Worm (Caenorhabditis elegans): Measurements from ENCODE around the gene mop-25.2.

mop-25.2 gene

DNA sequence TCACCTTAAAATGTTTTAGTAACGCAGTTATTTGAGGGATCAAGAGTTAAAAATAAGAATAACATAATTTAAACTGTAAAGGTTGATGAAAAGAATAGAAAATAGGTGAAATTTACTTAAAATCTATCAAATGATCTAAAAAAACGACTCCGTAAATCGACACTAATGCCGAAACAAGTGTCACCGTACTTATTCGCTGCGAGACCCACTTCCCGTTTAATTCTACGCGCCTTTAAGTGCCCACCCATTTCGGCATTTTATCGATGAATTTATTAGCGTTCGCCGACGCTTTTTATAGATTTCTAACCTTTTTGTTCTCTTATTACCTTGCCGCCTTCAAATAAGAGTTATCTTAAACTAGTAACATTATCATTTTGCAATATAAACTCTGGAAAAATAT lies 42.6 kb upstream of the mop-25.2 start, which contains the start of the genes Y53C12B.1 and nos-3:
Gene Y53C12B.1, minus strand, starts transcription at position 10 of the 400 bp plus-strand sequence.
Gene nos-3, plus strand, starts transcription at position 248 of the 400 bp plus-strand sequence.
- TF ChIP-seq somi-1 (GFP tag; optimal IDR thresholded peaks at IDR 0.05) (no peak), K12H6.12 (tag; optimal IDR thresholded peaks at IDR 0.05) (peak; percentile 19), mes-4 (tag; optimal IDR thresholded peaks at IDR 0.05) (no peak), B0019.2 (GFP tag; conservative IDR thresholded peaks at IDR 0.05) (peak; percentile 87), pbrm-1 (GFP tag; IDR thresholded peaks at IDR 0.05) (peak; percentile 66), madf-8 (GFP tag; conservative IDR thresholded peaks at IDR 0.05) (no peak), F57A8.1 (GFP tag; optimal IDR thresholded peaks at IDR 0.05) (no peak), zim-3 (tag; optimal IDR thresholded peaks at IDR 0.05) (no peak), let-526 (GFP tag; IDR thresholded peaks at IDR 0.05) (no peak), T07F8.4 (tag; optimal IDR thresholded peaks at IDR 0.05) (no peak), Y67H2A.10 (GFP tag; conservative IDR thresholded peaks at IDR 0.05) (no peak), nfya-2 (GFP tag; IDR thresholded peaks at IDR 0.05) (no peak), ceh-79 (tag; optimal IDR thresholded peaks at IDR 0.05) (no peak), bed-2 (GFP tag; IDR thresholded peaks at IDR 0.05) (no peak), egrh-3 (GFP tag; IDR thresholded peaks at IDR 0.05) (no peak), lin-54 (GFP tag; optimal IDR thresholded peaks at IDR 0.05) (peak; percentile 56), hlh-26 (GFP tag; conservative IDR thresholded peaks at IDR 0.05) (no peak), cebp-1 (GFP tag; IDR thresholded peaks at IDR 0.05) (no peak), cebp-1 (tag; optimal IDR thresholded peaks at IDR 0.05) (peak; percentile 39), zfh-2 (GFP tag; conservative IDR thresholded peaks at IDR 0.05) (no peak), ceh-58 (GFP tag; IDR thresholded peaks at IDR 0.05) (no peak), lin-40 (tag; optimal IDR thresholded peaks at IDR 0.05) (peak; percentile 21), attf-5 (GFP tag; optimal IDR thresholded peaks at IDR 0.05) (peak; percentile 50), lin-26 (GFP tag; IDR thresholded peaks at IDR 0.05) (no peak), F23B12.7 (tag; optimal IDR thresholded peaks at IDR 0.05; ENCODE audit: insufficient read depth) (peak; percentile 25), nhr-120 (GFP tag; IDR thresholded peaks at IDR 0.05) (no peak), him-1 (tag; optimal IDR thresholded peaks at IDR 0.05) (no peak), bed-1 (GFP tag; IDR thresholded peaks at IDR 0.05) (no peak), F33H1.4 (GFP tag; IDR thresholded peaks at IDR 0.05) (peak; percentile 96), tbx-9 (tag; optimal IDR thresholded peaks at IDR 0.05; ENCODE audit: borderline replicate concordance) (no peak), B0261.1 (tag; optimal IDR thresholded peaks at IDR 0.05) (no peak), dpff-1 (tag; optimal IDR thresholded peaks at IDR 0.05) (no peak), C06A6.2 (GFP tag; conservative IDR thresholded peaks at IDR 0.05) (no peak), F57C9.4 (tag; optimal IDR thresholded peaks at IDR 0.05) (no peak), lin-35 (GFP tag; optimal IDR thresholded peaks at IDR 0.05) (peak in 2 of 3 experiments; percentile 2 to 51), ztf-3 (GFP tag; optimal IDR thresholded peaks at IDR 0.05) (no peak), ztf-18 (tag; optimal IDR thresholded peaks at IDR 0.05) (no peak), lsl-1 (GFP tag; optimal IDR thresholded peaks at IDR 0.05) (peak; percentile 90), C17E4.6 (GFP tag; IDR thresholded peaks at IDR 0.05) (no peak), T26A5.8 (tag; optimal IDR thresholded peaks at IDR 0.05) (no peak), snpc-3.4 (tag; optimal IDR thresholded peaks at IDR 0.05) (no peak), sdz-38 (tag; optimal IDR thresholded peaks at IDR 0.05) (no peak), ekl-4 (GFP tag; IDR thresholded peaks at IDR 0.05) (0 out of 2 replicates have a peak, but pooled peaks have one; percentile 22), F52B5.7 (tag; optimal IDR thresholded peaks at IDR 0.05) (no peak), hrde-1 (tag; optimal IDR thresholded peaks at IDR 0.05; ENCODE audit: borderline replicate concordance) (no peak), ztf-22 (GFP tag; optimal IDR thresholded peaks at IDR 0.05) (no peak), tlf-1 (GFP tag; optimal IDR thresholded peaks at IDR 0.05) (no peak), madf-10 (tag; optimal IDR thresholded peaks at IDR 0.05) (no peak), F49E8.2 (tag; optimal IDR thresholded peaks at IDR 0.05; ENCODE audit: insufficient read depth) (peak; percentile 62)
